Fruit fly (Drosophila melanogaster) whole organism, prepupa: ENCODE results near the gene arm.

Experiments used
- CG10631 ChIP-seq: fragments of 200-800 bp; sonication (Bioruptor generic); optimal IDR thresholded peaks from 2 replicates; lab custom pipeline; 2016; ENCODE audit warnings: missing biosample characterization, missing genetic modification characterization
- CG10669 ChIP-seq: fragments of 200-800 bp; sonication (Bioruptor generic); optimal IDR thresholded peaks from 3 replicates; lab custom pipeline; 2018; ENCODE audit warnings: missing biosample characterization, mild to moderate bottlenecking, missing genetic modification characterization, moderate library complexity
- CG11294 ChIP-seq: fragments of 200-800 bp; sonication (Bioruptor generic); IDR thresholded peaks from 2 replicates; pipeline ENCODE4 v1.3.6; 2022; ENCODE audit warnings: missing biosample characterization, missing genetic modification characterization
- CG11762 ChIP-seq: fragments of 200-800 bp; sonication (Bioruptor generic); optimal IDR thresholded peaks from 3 replicates; lab custom pipeline; 2016; ENCODE audit warnings: missing biosample characterization, missing genetic modification characterization; ENCODE audit not compliant: insufficient read depth
- CG11902 ChIP-seq: fragments of 200-800 bp; sonication (Bioruptor generic); optimal IDR thresholded peaks from 3 replicates; lab custom pipeline; 2016; ENCODE audit warnings: missing biosample characterization, missing genetic modification characterization
- CG15336 ChIP-seq: fragments of 200-800 bp; sonication (Bioruptor generic); IDR thresholded peaks from 2 replicates; pipeline ENCODE4 v1.3.6; 2022; ENCODE audit warnings: missing biosample characterization, missing genetic modification characterization
- CG1621 ChIP-seq: fragments of 200-800 bp; sonication (Bioruptor generic); optimal IDR thresholded peaks from 3 replicates; lab custom pipeline; 2018; ENCODE audit warnings: missing biosample characterization, mild to moderate bottlenecking, missing genetic modification characterization
- CG16779 ChIP-seq: fragments of 200-800 bp; sonication (Bioruptor generic); optimal IDR thresholded peaks from 3 replicates; lab custom pipeline; 2017; ENCODE audit warnings: missing biosample characterization, mild to moderate bottlenecking, missing genetic modification characterization
- CG3032 ChIP-seq: fragments of 200-800 bp; optimal IDR thresholded peaks from 2 replicates; lab custom pipeline; 2019; ENCODE audit warnings: missing biosample characterization, mild to moderate bottlenecking, missing genetic modification characterization, moderate library complexity
- CG32006 ChIP-seq: fragments of 200-800 bp; sonication (Bioruptor generic); optimal IDR thresholded peaks from 3 replicates; lab custom pipeline; 2017; ENCODE audit warnings: missing biosample characterization, mild to moderate bottlenecking, missing genetic modification characterization
- CG34406 ChIP-seq: fragments of 200-800 bp; sonication (Bioruptor generic); optimal IDR thresholded peaks from 3 replicates; lab custom pipeline; 2016; ENCODE audit warnings: missing biosample characterization, missing genetic modification characterization
- CG3919 ChIP-seq: fragments of 200-800 bp; sonication (Bioruptor generic); optimal IDR thresholded peaks from 3 replicates; lab custom pipeline; 2016; ENCODE audit warnings: missing biosample characterization, missing genetic modification characterization
- CG4318 ChIP-seq: fragments of 200-800 bp; sonication (Bioruptor generic); optimal IDR thresholded peaks from 3 replicates; lab custom pipeline; 2017; ENCODE audit warnings: missing biosample characterization, mild to moderate bottlenecking, missing genetic modification characterization
- CG6163 ChIP-seq: fragments of 200-800 bp; sonication (Bioruptor generic); IDR thresholded peaks from 3 replicates; pipeline ENCODE4 v1.3.6; 2022; ENCODE audit warnings: missing biosample characterization, missing genetic modification characterization
- CG6276 ChIP-seq: fragments of 200-800 bp; sonication (Bioruptor generic); optimal IDR thresholded peaks from 2 replicates; lab custom pipeline; 2017; ENCODE audit warnings: missing biosample characterization, mild to moderate bottlenecking, missing genetic modification characterization
- CG6792 ChIP-seq: fragments of 200-800 bp; sonication (Bioruptor generic); optimal IDR thresholded peaks from 3 replicates; lab custom pipeline; 2016; ENCODE audit warnings: missing biosample characterization, missing genetic modification characterization
- CG6854 ChIP-seq: fragments of 200-800 bp; sonication (Bioruptor generic); optimal IDR thresholded peaks from 2 replicates; lab custom pipeline; 2017; ENCODE audit warnings: missing biosample characterization, mild to moderate bottlenecking, missing genetic modification characterization
- CG7368 ChIP-seq: fragments of 200-800 bp; sonication (Bioruptor generic); optimal IDR thresholded peaks from 3 replicates; lab custom pipeline; 2016; ENCODE audit warnings: missing biosample characterization, missing genetic modification characterization
- CG8632 ChIP-seq: fragments of 200-800 bp; sonication (Bioruptor generic); optimal IDR thresholded peaks from 3 replicates; lab custom pipeline; 2016; ENCODE audit warnings: missing biosample characterization, missing genetic modification characterization
- CG9139 ChIP-seq: fragments of 200-800 bp; sonication (Bioruptor generic); optimal IDR thresholded peaks from 3 replicates; lab custom pipeline; 2017; ENCODE audit warnings: missing biosample characterization, mild to moderate bottlenecking, missing genetic modification characterization
- Eip75B ChIP-seq: fragments of 200-800 bp; sonication (Bioruptor generic); optimal IDR thresholded peaks from 3 replicates; lab custom pipeline; 2016; ENCODE audit warnings: missing biosample characterization, missing genetic modification characterization
- Eip78C ChIP-seq: fragments of 200-800 bp; sonication (Bioruptor generic); peaks from one replicate; lab custom pipeline; 2016; ENCODE audit warnings: missing biosample characterization, missing genetic modification characterization
- Ets21C ChIP-seq: fragments of 200-800 bp; sonication (Bioruptor generic); optimal IDR thresholded peaks from 3 replicates; lab custom pipeline; 2016; ENCODE audit warnings: missing biosample characterization, missing genetic modification characterization
- Ets96B ChIP-seq: fragments of 200-800 bp; optimal IDR thresholded peaks from 2 replicates; lab custom pipeline; 2019; ENCODE audit warnings: missing biosample characterization, mild to moderate bottlenecking, missing genetic modification characterization, moderate library complexity
- Gug ChIP-seq: fragments of 200-800 bp; sonication (Bioruptor generic); IDR thresholded peaks from 2 replicates; pipeline ENCODE4 v1.3.6; 2022; ENCODE audit warnings: missing biosample characterization, missing genetic modification characterization
- Hr38 ChIP-seq: sonication (Bioruptor generic); optimal IDR thresholded peaks from 2 replicates; lab custom pipeline; 2016; ENCODE audit warnings: missing biosample characterization, missing genetic modification characterization
- Hr4 ChIP-seq: fragments of 200-800 bp; sonication (Bioruptor generic); optimal IDR thresholded peaks from 3 replicates; lab custom pipeline; 2016; ENCODE audit warnings: missing biosample characterization, missing genetic modification characterization
- Met ChIP-seq: fragments of 200-800 bp; sonication (Bioruptor generic); optimal IDR thresholded peaks from 3 replicates; lab custom pipeline; 2016; ENCODE audit warnings: missing biosample characterization, missing genetic modification characterization
- OdsH ChIP-seq: fragments of 200-800 bp; sonication (Bioruptor generic); optimal IDR thresholded peaks from 3 replicates; lab custom pipeline; 2016; ENCODE audit warnings: missing biosample characterization, missing genetic modification characterization
- Smox ChIP-seq: fragments of 200-800 bp; sonication (Bioruptor generic); optimal IDR thresholded peaks from 3 replicates; lab custom pipeline; 2016; ENCODE audit warnings: missing biosample characterization, missing genetic modification characterization
- Sox102F ChIP-seq: fragments of 200-800 bp; sonication (Bioruptor generic); optimal IDR thresholded peaks from 2 replicates; lab custom pipeline; 2016; ENCODE audit warnings: missing biosample characterization, mild to moderate bottlenecking, missing genetic modification characterization
- Sox15 ChIP-seq: fragments of 200-800 bp; sonication (Bioruptor generic); optimal IDR thresholded peaks from 3 replicates; lab custom pipeline; 2016; ENCODE audit warnings: missing biosample characterization, missing genetic modification characterization
- achi ChIP-seq: fragments of 200-800 bp; sonication (Bioruptor generic); optimal IDR thresholded peaks from 3 replicates; lab custom pipeline; 2016; ENCODE audit warnings: missing biosample characterization, missing genetic modification characterization
- cyc ChIP-seq: fragments of 200-800 bp; sonication (Bioruptor generic); optimal IDR thresholded peaks from 3 replicates; lab custom pipeline; 2016; ENCODE audit warnings: missing biosample characterization, missing genetic modification characterization
- dac ChIP-seq: fragments of 200-800 bp; sonication (Bioruptor generic); optimal IDR thresholded peaks from 2 replicates; lab custom pipeline; 2017; ENCODE audit warnings: missing biosample characterization, mild to moderate bottlenecking, missing genetic modification characterization
- dsx ChIP-seq: fragments of 200-800 bp; optimal IDR thresholded peaks from 3 replicates; lab custom pipeline; 2019; ENCODE audit warnings: missing biosample characterization, mild to moderate bottlenecking, missing genetic modification characterization, moderate library complexity; ENCODE audit not compliant: poor library complexity, severe bottlenecking
- eg ChIP-seq: fragments of 200-800 bp; sonication (Bioruptor generic); IDR thresholded peaks from 3 replicates; pipeline ENCODE4 v1.3.6; 2022; ENCODE audit warnings: missing biosample characterization, missing genetic modification characterization
- esn ChIP-seq: fragments of 200-800 bp; sonication (Bioruptor generic); optimal IDR thresholded peaks from 2 replicates; lab custom pipeline; 2016; ENCODE audit warnings: missing biosample characterization, mild to moderate bottlenecking, missing genetic modification characterization, moderate library complexity
- fd59A ChIP-seq: fragments of 200-800 bp; sonication (Bioruptor generic); optimal IDR thresholded peaks from 2 replicates; lab custom pipeline; 2017; ENCODE audit warnings: missing biosample characterization, mild to moderate bottlenecking, missing genetic modification characterization, missing genetic modification reagents
- fd85E ChIP-seq: fragments of 200-800 bp; sonication (Bioruptor generic); optimal IDR thresholded peaks from 3 replicates; lab custom pipeline; 2016; ENCODE audit warnings: missing biosample characterization, missing genetic modification characterization
- fkh ChIP-seq: fragments of 200-800 bp; sonication (Bioruptor generic); optimal IDR thresholded peaks from 3 replicates; lab custom pipeline; 2017; ENCODE audit warnings: missing biosample characterization, mild to moderate bottlenecking, missing genetic modification characterization, moderate library complexity
- lz ChIP-seq: fragments of 200-800 bp; sonication (Bioruptor generic); optimal IDR thresholded peaks from 3 replicates; lab custom pipeline; 2016; ENCODE audit warnings: missing biosample characterization, missing genetic modification characterization
- net ChIP-seq: fragments of 200-800 bp; sonication (Bioruptor generic); optimal IDR thresholded peaks from 3 replicates; lab custom pipeline; 2016; ENCODE audit warnings: missing biosample characterization, missing genetic modification characterization
- pdm3 ChIP-seq: fragments of 200-800 bp; sonication (Bioruptor generic); optimal IDR thresholded peaks from 3 replicates; lab custom pipeline; 2016; ENCODE audit warnings: missing biosample characterization, missing genetic modification characterization
- salr ChIP-seq, 2 experiments: fragments of 200-800 bp; sonication (Bioruptor generic); optimal IDR thresholded peaks; 3 replicates each; lab custom pipeline; 2016 to 2018; ENCODE audit warnings: missing biosample characterization in 2 of 2, missing genetic modification characterization in 2 of 2, mild to moderate bottlenecking in 1 of 2
- ss ChIP-seq, 2 experiments: fragments of 200-800 bp; sonication (Bioruptor generic); optimal IDR thresholded peaks; 2 replicates in 1 of 2; 3 replicates in 1 of 2; lab custom pipeline; 2017 to 2018; ENCODE audit warnings: mild to moderate bottlenecking in 2 of 2, missing biosample characterization in 2 of 2, missing genetic modification characterization in 2 of 2, moderate library complexity in 1 of 2
- topi ChIP-seq: fragments of 200-800 bp; sonication (Bioruptor generic); optimal IDR thresholded peaks from 3 replicates; lab custom pipeline; 2016; ENCODE audit warnings: missing biosample characterization, missing genetic modification characterization
- vri ChIP-seq: fragments of 200-800 bp; sonication (Bioruptor generic); optimal IDR thresholded peaks from 3 replicates; lab custom pipeline; 2016; ENCODE audit warnings: missing biosample characterization, mild to moderate bottlenecking, missing genetic modification characterization

Gene arm

dm6 chrX:1880779-1881178, 19.7 kb downstream of the arm start:
- TF ChIP-seq Sox15 (no peak), esn (GFP tag; lab: Kevin White, UChicago) (no peak), CG11762 (GFP tag; lab: Kevin White, UChicago) (no peak), ss (GFP tag; optimal IDR thresholded peaks at IDR 0.05; lab: Kevin White, UChicago) (no peak), vri (GFP tag; lab: Kevin White, UChicago) (no peak), CG8632 (GFP tag; lab: Kevin White, UChicago) (no peak), fd59A (GFP tag; lab: Kevin White, UChicago) (no peak), CG1621 (no peak), CG34406 (no peak), Hr38 (GFP tag; lab: Kevin White, UChicago) (no peak), cyc (GFP tag; lab: Kevin White, UChicago) (no peak), eg (GFP tag; lab: Robert Waterston, UW) (no peak), salr (GFP tag; optimal IDR thresholded peaks at IDR 0.05; lab: Kevin White, UChicago) (no peak), fkh (no peak), CG4318 (GFP tag; lab: Kevin White, UChicago) (no peak), Eip75B (GFP tag; lab: Kevin White, UChicago) (no peak), Ets21C (no peak)

dm6 chrX:1880139-1880556, 20.3 kb downstream of the arm start, which contains the start of gene Coa8:
Gene Coa8, plus strand, starts transcription at chrX:1880282.
- peak; percentile 46; the same call in 2 of the 3 replicates for TF ChIP-seq CG6163 (GFP tag; lab: Robert Waterston, UW)
- no peak for TF ChIP-seq fd85E (GFP tag; lab: Kevin White, UChicago)
- no peak for TF ChIP-seq net
- TF ChIP-seq CG7368 = no peak
- no peak for TF ChIP-seq OdsH
- no peak for TF ChIP-seq CG10669 (GFP tag; lab: Kevin White, UChicago)
- no peak for TF ChIP-seq Hr4
- peak; percentile 41 for TF ChIP-seq lz (GFP tag; lab: Kevin White, UChicago)
- peak; percentile 43 for TF ChIP-seq topi (GFP tag; lab: Kevin White, UChicago)
- no peak for TF ChIP-seq CG8632 (GFP tag; lab: Kevin White, UChicago)
- peak; percentile 48 for TF ChIP-seq CG3032 (tag; lab: Kevin White, UChicago)
- peak; percentile 70 for TF ChIP-seq Eip78C (GFP tag; lab: Kevin White, UChicago)
- TF ChIP-seq Ets96B (tag; lab: Kevin White, UChicago) = peak; percentile 10
- TF ChIP-seq CG6276 (GFP tag; lab: Kevin White, UChicago) = no peak
- no peak for TF ChIP-seq dsx (GFP tag; lab: Kevin White, UChicago)
- TF ChIP-seq CG6792 = peak; percentile 7
- no peak for TF ChIP-seq salr (GFP tag; optimal IDR thresholded peaks at IDR 0.05; lab: Kevin White, UChicago)
- TF ChIP-seq Ets21C = peak; percentile 2
- TF ChIP-seq CG11902 = no peak
- no peak for TF ChIP-seq CG15336 (GFP tag; lab: Robert Waterston, UW)
- no peak for TF ChIP-seq Met (GFP tag; lab: Kevin White, UChicago)
- TF ChIP-seq fd59A (GFP tag; lab: Kevin White, UChicago) = no peak
- peak; percentile 33 for TF ChIP-seq Smox (GFP tag; lab: Kevin White, UChicago)
- no peak for TF ChIP-seq dac (GFP tag; lab: Kevin White, UChicago)
- no peak for TF ChIP-seq CG4318 (GFP tag; lab: Kevin White, UChicago)
- TF ChIP-seq CG6854 (GFP tag; lab: Kevin White, UChicago) = no peak
- TF ChIP-seq Gug (GFP tag; lab: Robert Waterston, UW) = 0 out of 2 replicates have a peak, but pooled peaks have one; percentile 29
- TF ChIP-seq CG10631 (GFP tag; lab: Kevin White, UChicago) = no peak
- TF ChIP-seq CG9139 = no peak
- TF ChIP-seq CG16779 (tag; lab: Kevin White, UChicago) = no peak
- TF ChIP-seq Sox15 = peak; percentile 5
- peak; percentile 33 for TF ChIP-seq CG32006 (GFP tag; lab: Kevin White, UChicago)
- TF ChIP-seq vri (GFP tag; lab: Kevin White, UChicago) = no peak
- TF ChIP-seq Hr38 (GFP tag; lab: Kevin White, UChicago) = no peak
- TF ChIP-seq CG1621 = no peak
- peak; percentile 43 for TF ChIP-seq cyc (GFP tag; lab: Kevin White, UChicago)
- TF ChIP-seq Sox102F (GFP tag; lab: Kevin White, UChicago) = no peak
- TF ChIP-seq CG34406 = no peak
- TF ChIP-seq eg (GFP tag; lab: Robert Waterston, UW) = peak; percentile 59; the same call in 2 of the 3 replicates
- TF ChIP-seq CG3919 = peak; percentile 40
- TF ChIP-seq CG11294 (GFP tag; lab: Robert Waterston, UW) = 0 out of 2 replicates have a peak, but pooled peaks have one; percentile 29
- peak; percentile 25 for TF ChIP-seq achi (GFP tag; lab: Kevin White, UChicago)
- TF ChIP-seq CG11762 (GFP tag; lab: Kevin White, UChicago) = no peak
- TF ChIP-seq esn (GFP tag; lab: Kevin White, UChicago) = peak; percentile 42
- TF ChIP-seq pdm3 (GFP tag; lab: Kevin White, UChicago) = no peak
